Worm (Caenorhabditis elegans) whole organism, L2 larva: ENCODE data around the gene cyp-34A10.

Experiments
- C34F6.9 ChIP-seq: fragments of 150-350 bp; optimal IDR thresholded peaks from 2 replicates; lab custom pipeline; 2014; ENCODE audit warnings: missing biosample characterization, missing genetic modification characterization
- F13H6.1 ChIP-seq: sonication (generic microtip); optimal IDR thresholded peaks from 2 replicates; lab custom pipeline; 2016; ENCODE audit warnings: missing genetic modification characterization, missing compliant biosample characterization
- R02D3.7 ChIP-seq: fragments of 150-350 bp; optimal IDR thresholded peaks from 2 replicates; lab custom pipeline; 2014; ENCODE audit warnings: missing biosample characterization, missing genetic modification characterization
- Y55F3AM.14 ChIP-seq: fragments of 200-800 bp; sonication (Bioruptor generic); optimal IDR thresholded peaks from 2 replicates; lab custom pipeline; 2018; ENCODE audit warnings: mild to moderate bottlenecking, missing genetic modification characterization, missing compliant biosample characterization
- alr-1 ChIP-seq: fragments of 150-350 bp; optimal IDR thresholded peaks from 2 replicates; lab custom pipeline; 2014; ENCODE audit warnings: missing biosample characterization, missing genetic modification characterization
- aly-2 ChIP-seq: fragments of 150-350 bp; optimal IDR thresholded peaks from 2 replicates; lab custom pipeline; 2014; ENCODE audit warnings: missing biosample characterization, missing genetic modification characterization
- ama-1 ChIP-seq: fragments of 150-350 bp; optimal IDR thresholded peaks from 2 replicates; lab custom pipeline; 2018; ENCODE audit warnings: inconsistent platforms
- blmp-1 ChIP-seq: sonication (generic microtip); optimal IDR thresholded peaks from 2 replicates; lab custom pipeline; 2017; ENCODE audit warnings: missing genetic modification characterization, mild to moderate bottlenecking, missing compliant biosample characterization, antibody characterized with exemption, moderate library complexity; ENCODE audit not compliant: insufficient read depth
- ceh-16 ChIP-seq: fragments of 150-350 bp; optimal IDR thresholded peaks from 2 replicates; lab custom pipeline; 2014; ENCODE audit warnings: missing biosample characterization, missing genetic modification characterization
- ceh-82 ChIP-seq: fragments of 150-350 bp; optimal IDR thresholded peaks from 2 replicates; lab custom pipeline; 2014; ENCODE audit warnings: missing biosample characterization, missing genetic modification characterization
- crh-2 ChIP-seq: sonication (generic microtip); optimal IDR thresholded peaks from 2 replicates; lab custom pipeline; 2017; ENCODE audit warnings: missing biosample characterization, missing genetic modification characterization
- dmd-4 ChIP-seq: sonication (generic microtip); optimal IDR thresholded peaks from 2 replicates; lab custom pipeline; 2017; ENCODE audit warnings: missing biosample characterization, missing genetic modification characterization
- elt-1 ChIP-seq: fragments of 150-350 bp; optimal IDR thresholded peaks from 2 replicates; lab custom pipeline; 2014; ENCODE audit warnings: missing biosample characterization, missing genetic modification characterization
- gmeb-1 ChIP-seq: fragments of 150-350 bp; optimal IDR thresholded peaks from 2 replicates; lab custom pipeline; 2014; ENCODE audit warnings: missing biosample characterization, missing genetic modification characterization
- lin-13 ChIP-seq: fragments of 150-350 bp; optimal IDR thresholded peaks from 2 replicates; lab custom pipeline; 2014; ENCODE audit warnings: missing biosample characterization, missing genetic modification reagents, missing genetic modification characterization
- lin-39 ChIP-seq: fragments of 150-350 bp; optimal IDR thresholded peaks from 2 replicates; lab custom pipeline; 2014; ENCODE audit warnings: missing biosample characterization, missing genetic modification reagents, missing genetic modification characterization
- lsy-2 ChIP-seq, 2 experiments: fragments of 150-350 bp in 1 of 2; sonication (generic microtip) in 1 of 2; optimal IDR thresholded peaks; 2 replicates each; lab custom pipeline; 2014 to 2017; ENCODE audit warnings: missing biosample characterization in 2 of 2, missing genetic modification characterization in 2 of 2
- mab-5 ChIP-seq: fragments of 150-350 bp; optimal IDR thresholded peaks from 2 replicates; lab custom pipeline; 2014; ENCODE audit warnings: missing biosample characterization, missing genetic modification characterization
- nhr-11 ChIP-seq: fragments of 150-350 bp; optimal IDR thresholded peaks from 2 replicates; lab custom pipeline; 2014; ENCODE audit warnings: missing biosample characterization, missing genetic modification characterization
- nhr-12 ChIP-seq: fragments of 150-350 bp; optimal IDR thresholded peaks from 2 replicates; lab custom pipeline; 2014; ENCODE audit warnings: missing biosample characterization, missing genetic modification characterization
- nhr-129 ChIP-seq: fragments of 150-350 bp; optimal IDR thresholded peaks from 2 replicates; lab custom pipeline; 2014; ENCODE audit warnings: missing biosample characterization, missing genetic modification characterization
- nhr-21 ChIP-seq: fragments of 150-350 bp; optimal IDR thresholded peaks from 2 replicates; lab custom pipeline; 2014; ENCODE audit warnings: missing biosample characterization, missing genetic modification characterization
- nhr-23 ChIP-seq: fragments of 150-350 bp; optimal IDR thresholded peaks from 2 replicates; lab custom pipeline; 2014; ENCODE audit warnings: missing biosample characterization, missing genetic modification reagents, missing genetic modification characterization
- nhr-237 ChIP-seq: fragments of 150-350 bp; optimal IDR thresholded peaks from 2 replicates; lab custom pipeline; 2014; ENCODE audit warnings: missing biosample characterization, missing genetic modification characterization
- nhr-25 ChIP-seq: fragments of 150-350 bp; sonication (generic microtip); optimal IDR thresholded peaks from 3 replicates; lab custom pipeline; 2014; ENCODE audit warnings: missing biosample characterization, missing genetic modification characterization
- nhr-77 ChIP-seq: fragments of 150-350 bp; optimal IDR thresholded peaks from 2 replicates; lab custom pipeline; 2014; ENCODE audit warnings: missing biosample characterization, missing genetic modification characterization
- peb-1 ChIP-seq: fragments of 150-350 bp; optimal IDR thresholded peaks from 2 replicates; lab custom pipeline; 2014; ENCODE audit warnings: missing biosample characterization, missing genetic modification characterization
- sem-4 ChIP-seq: fragments of 150-350 bp; optimal IDR thresholded peaks from 2 replicates; lab custom pipeline; 2014; ENCODE audit warnings: missing biosample characterization, missing genetic modification reagents, missing genetic modification characterization
- skn-1 ChIP-seq: sonication (generic microtip); optimal IDR thresholded peaks from 2 replicates; lab custom pipeline; 2017; ENCODE audit warnings: missing biosample characterization, missing genetic modification characterization
- sma-3 ChIP-seq: sonication (generic microtip); optimal IDR thresholded peaks from 2 replicates; lab custom pipeline; 2016; ENCODE audit warnings: missing genetic modification reagents, missing genetic modification characterization, missing compliant biosample characterization
- sma-9 ChIP-seq, 2 experiments: fragments of 150-350 bp in 1 of 2; sonication (generic microtip) in 1 of 2; optimal IDR thresholded peaks; 2 replicates each; lab custom pipeline; 2014 to 2016; ENCODE audit warnings: missing genetic modification characterization in 2 of 2, mild to moderate bottlenecking in 1 of 2, missing biosample characterization in 1 of 2, missing compliant biosample characterization in 1 of 2, missing genetic modification reagents in 1 of 2, moderate library complexity in 1 of 2
- unc-39 ChIP-seq: fragments of 150-350 bp; optimal IDR thresholded peaks from 2 replicates; lab custom pipeline; 2014; ENCODE audit warnings: missing biosample characterization, missing genetic modification characterization
- unc-55 ChIP-seq: fragments of 150-350 bp; sonication (generic microtip); optimal IDR thresholded peaks from 3 replicates; lab custom pipeline; 2014; ENCODE audit warnings: missing biosample characterization, missing genetic modification reagents, missing genetic modification characterization
- unc-62 ChIP-seq: fragments of 150-350 bp; optimal IDR thresholded peaks from 2 replicates; lab custom pipeline; 2014; ENCODE audit warnings: missing biosample characterization, missing genetic modification reagents, missing genetic modification characterization
- ztf-1 ChIP-seq: fragments of 200-800 bp; sonication (Bioruptor generic); conservative IDR thresholded peaks from 2 replicates; pipeline ENCODE4 v1.3.6; 2022; ENCODE audit warnings: missing genetic modification characterization, missing compliant biosample characterization
- ztf-11 ChIP-seq: sonication (generic microtip); optimal IDR thresholded peaks from 2 replicates; lab custom pipeline; 2017; ENCODE audit warnings: missing biosample characterization, missing genetic modification characterization
- ztf-4 ChIP-seq: fragments of 150-350 bp; optimal IDR thresholded peaks from 2 replicates; lab custom pipeline; 2014; ENCODE audit warnings: missing biosample characterization, missing genetic modification characterization

The cyp-34A10 gene

DNA sequence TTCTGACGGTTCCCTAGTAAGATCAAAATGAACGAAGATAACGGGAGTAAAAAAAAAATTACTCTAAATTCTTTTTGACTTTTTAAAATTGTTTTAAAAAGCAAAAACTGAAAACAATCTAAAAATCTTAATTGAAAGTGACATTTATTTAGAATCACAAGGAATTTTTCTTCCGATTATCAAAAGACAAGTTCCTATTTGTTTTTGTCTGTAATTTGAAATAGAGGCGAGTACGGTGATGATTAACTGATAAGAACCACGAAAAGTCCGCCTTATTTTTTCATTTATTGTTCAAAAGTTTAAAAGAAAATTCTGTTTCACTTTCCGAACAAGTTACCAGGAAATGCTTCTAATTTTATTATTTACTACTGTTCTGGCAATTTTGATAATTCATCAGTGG, 23.1 kb downstream of the cyp-34A10 start, which contains the start of gene dach-1:
TSS of gene dach-1 (plus strand) at position 301 of the 400 bp plus-strand sequence.
- TF ChIP-seq crh-2 (tag; lab: Kevin White, UChicago): no peak
- TF ChIP-seq nhr-23 (tag; lab: Kevin White, UChicago): no peak
- TF ChIP-seq mab-5 (tag; lab: Kevin White, UChicago): no peak
- TF ChIP-seq lin-39 (tag; lab: Kevin White, UChicago): no peak
- TF ChIP-seq unc-55 (GFP tag; lab: Kevin White, UChicago): no peak
- TF ChIP-seq nhr-25: no peak

ce11 chrV:3945053-3945452, 27.7 kb downstream of the cyp-34A10 start, which contains the start of gene cyp-35B3:
Gene cyp-35B3, plus strand, starts transcription at chrV:3945353.
- TF ChIP-seq ceh-82 (tag; lab: Kevin White, UChicago) (no peak), ceh-16 (no peak), aly-2 (tag; lab: Kevin White, UChicago) (no peak), C34F6.9 (no peak)

ce11 chrV:3943364-3943763, 29.4 kb downstream of the cyp-34A10 start:
- TF ChIP-seq skn-1 (tag; lab: Kevin White, UChicago) (no peak), Y55F3AM.14 (GFP tag; lab: Kevin White, UChicago) (no peak), sma-9 (GFP tag; optimal IDR thresholded peaks at IDR 0.05; lab: Kevin White, UChicago) (no peak), sma-9 (tag; optimal IDR thresholded peaks at IDR 0.05; lab: Kevin White, UChicago) (no peak), elt-1 (no peak), unc-55 (GFP tag; lab: Kevin White, UChicago) (no peak), lin-39 (tag; lab: Kevin White, UChicago) (no peak), nhr-23 (tag; lab: Kevin White, UChicago) (no peak), crh-2 (tag; lab: Kevin White, UChicago) (no peak), unc-39 (tag; lab: Kevin White, UChicago) (no peak), nhr-77 (no peak), ztf-1 (no peak), ztf-11 (no peak), peb-1 (no peak), C34F6.9 (no peak), nhr-11 (tag; lab: Kevin White, UChicago) (no peak), ama-1 (lab: Kevin White, UChicago) (no peak), nhr-129 (tag; lab: Kevin White, UChicago) (no peak)

- TF ChIP-seq nhr-77: no peak
- no peak for TF ChIP-seq gmeb-1 (tag; lab: Kevin White, UChicago)
- TF ChIP-seq nhr-21 (tag; lab: Kevin White, UChicago): no peak
- TF ChIP-seq nhr-129 (tag; lab: Kevin White, UChicago): no peak
- TF ChIP-seq sma-9 (GFP tag; optimal IDR thresholded peaks at IDR 0.05; lab: Kevin White, UChicago): no peak
- no peak for TF ChIP-seq sma-9 (tag; optimal IDR thresholded peaks at IDR 0.05; lab: Kevin White, UChicago)
- no peak for TF ChIP-seq ztf-4 (tag; lab: Kevin White, UChicago)
- no peak for TF ChIP-seq unc-62 (GFP tag; lab: Kevin White, UChicago)
- TF ChIP-seq blmp-1 (tag; lab: Kevin White, UChicago): no peak
- no peak for TF ChIP-seq ztf-1
- TF ChIP-seq nhr-237: no peak
- no peak for TF ChIP-seq ceh-82 (tag; lab: Kevin White, UChicago)
- TF ChIP-seq F13H6.1 (tag; lab: Kevin White, UChicago): no peak
- TF ChIP-seq dmd-4 (tag; lab: Kevin White, UChicago): no peak
- no peak for TF ChIP-seq Y55F3AM.14 (GFP tag; lab: Kevin White, UChicago)
Observed at ce11 chrV:3941860-3942259, 30.9 kb downstream of the cyp-34A10 start, which contains the start of gene cyp-35B2. Gene cyp-35B2, plus strand, starts transcription at chrV:3942160.

- TF ChIP-seq gmeb-1 (tag; lab: Kevin White, UChicago) (no peak), lin-13 (GFP tag; lab: Kevin White, UChicago) (no peak), peb-1 (no peak), unc-55 (GFP tag; lab: Kevin White, UChicago) (no peak), lin-39 (tag; lab: Kevin White, UChicago) (no peak), skn-1 (tag; lab: Kevin White, UChicago) (no peak), alr-1 (no peak), sma-9 (GFP tag; optimal IDR thresholded peaks at IDR 0.05; lab: Kevin White, UChicago) (no peak), sma-9 (tag; optimal IDR thresholded peaks at IDR 0.05; lab: Kevin White, UChicago) (no peak), nhr-11 (tag; lab: Kevin White, UChicago) (no peak), R02D3.7 (no peak), ztf-11 (no peak), sma-3 (GFP tag; lab: Kevin White, UChicago) (no peak), dmd-4 (tag; lab: Kevin White, UChicago) (no peak), sem-4 (tag; lab: Kevin White, UChicago) (no peak), nhr-12 (tag; lab: Kevin White, UChicago) (no peak), lsy-2 (tag; optimal IDR thresholded peaks at IDR 0.05; lab: Kevin White, UChicago) (no peak), nhr-129 (tag; lab: Kevin White, UChicago) (no peak), nhr-21 (tag; lab: Kevin White, UChicago) (no peak)
Observed at ce11 chrV:3938789-3939188, 34.0 kb downstream of the cyp-34A10 start, which contains the start of gene cyp-35B1. Gene cyp-35B1, plus strand, starts transcription at chrV:3939032.
